Fruit fly (Drosophila melanogaster) whole organism, embryonic: Measurements from ENCODE around the gene CG14720.
A peak's percentile ranks its signal among the peaks of the same experiment; 100 is the strongest.

ENCODE experiments used
- Bdp1 ChIP-seq: fragments of 200-800 bp; sonication (Bioruptor generic); optimal IDR thresholded peaks from 3 replicates; lab custom pipeline; 2016; ENCODE audit warnings: missing biosample characterization, missing genetic modification characterization
- Bteb2 ChIP-seq: fragments of 200-800 bp; sonication (Bioruptor generic); optimal IDR thresholded peaks from 2 replicates; lab custom pipeline; 2016; ENCODE audit warnings: missing biosample characterization, missing genetic modification characterization
- CG10462 ChIP-seq: fragments of 200-800 bp; sonication (Bioruptor generic); optimal IDR thresholded peaks from 2 replicates; lab custom pipeline; 2016; ENCODE audit warnings: missing biosample characterization, missing genetic modification characterization
- CG10959 ChIP-seq: fragments of 200-800 bp; sonication (Bioruptor generic); IDR thresholded peaks from 2 replicates; pipeline ENCODE4 v1.3.6; 2022; ENCODE audit warnings: missing biosample characterization, missing genetic modification characterization
- CG11695 ChIP-seq: fragments of 200-800 bp; sonication (Bioruptor generic); IDR thresholded peaks from 3 replicates; pipeline ENCODE4 v1.3.6; 2022; ENCODE audit warnings: missing biosample characterization, missing genetic modification characterization
- CG1233 ChIP-seq: fragments of 200-800 bp; sonication (Bioruptor generic); optimal IDR thresholded peaks from 4 replicates; lab custom pipeline; 2018; ENCODE audit warnings: missing biosample characterization, mild to moderate bottlenecking, missing genetic modification characterization
- CG13123 ChIP-seq: fragments of 200-800 bp; sonication (Bioruptor generic); optimal IDR thresholded peaks from 2 replicates; lab custom pipeline; 2016; ENCODE audit warnings: missing biosample characterization, missing genetic modification characterization
- CG14050 ChIP-seq: fragments of 200-800 bp; sonication (Bioruptor generic); IDR thresholded peaks from 3 replicates; pipeline ENCODE4 v1.3.6; 2022; ENCODE audit warnings: missing biosample characterization, missing genetic modification characterization
- CG14710 ChIP-seq: fragments of 200-800 bp; sonication (Bioruptor generic); optimal IDR thresholded peaks from 3 replicates; lab custom pipeline; 2019; ENCODE audit warnings: missing biosample characterization, mild to moderate bottlenecking, missing genetic modification characterization, moderate library complexity
- CG15011 ChIP-seq: fragments of 200-800 bp; sonication (Bioruptor generic); optimal IDR thresholded peaks from 3 replicates; lab custom pipeline; 2018; ENCODE audit warnings: missing biosample characterization, mild to moderate bottlenecking, missing genetic modification characterization
- CG17385 ChIP-seq: fragments of 200-800 bp; sonication (Bioruptor generic); optimal IDR thresholded peaks from 3 replicates; lab custom pipeline; 2018; ENCODE audit warnings: missing biosample characterization, mild to moderate bottlenecking, missing genetic modification characterization
- CG17612 ChIP-seq: fragments of 200-800 bp; sonication (Bioruptor generic); IDR thresholded peaks from 2 replicates; pipeline ENCODE4 v1.3.6; 2022; ENCODE audit warnings: missing biosample characterization, missing genetic modification characterization
- CG1792 ChIP-seq: fragments of 200-800 bp; sonication (Bioruptor generic); optimal IDR thresholded peaks from 2 replicates; lab custom pipeline; 2016; ENCODE audit warnings: missing biosample characterization, missing genetic modification characterization
- CG2678 ChIP-seq: fragments of 200-800 bp; sonication (Bioruptor generic); optimal IDR thresholded peaks from 3 replicates; lab custom pipeline; 2019; ENCODE audit warnings: missing biosample characterization, mild to moderate bottlenecking, missing genetic modification characterization, moderate library complexity
- CG42726 ChIP-seq: fragments of 200-800 bp; sonication (Bioruptor generic); IDR thresholded peaks from 2 replicates; pipeline ENCODE4 v1.3.6; 2022; ENCODE audit warnings: missing biosample characterization, missing genetic modification characterization; ENCODE audit not compliant: partially characterized antibody
- CG4328 ChIP-seq: fragments of 200-800 bp; sonication (Bioruptor generic); optimal IDR thresholded peaks from 3 replicates; lab custom pipeline; 2017; ENCODE audit warnings: missing biosample characterization, missing genetic modification reagents, missing genetic modification characterization
- CG43689 ChIP-seq: fragments of 200-800 bp; sonication (Bioruptor generic); IDR thresholded peaks from 2 replicates; pipeline ENCODE4 v1.3.6; 2022; ENCODE audit warnings: missing biosample characterization, missing genetic modification characterization
- CG6689 ChIP-seq: fragments of 200-800 bp; sonication (Bioruptor generic); IDR thresholded peaks from 2 replicates; pipeline ENCODE4 v1.3.6; 2022; ENCODE audit warnings: missing biosample characterization, missing genetic modification characterization
- CG9932 ChIP-seq: fragments of 200-800 bp; sonication (Bioruptor generic); IDR thresholded peaks from 2 replicates; pipeline ENCODE4 v1.3.6; 2022; ENCODE audit warnings: missing biosample characterization, missing genetic modification characterization
- D19B ChIP-seq: fragments of 200-800 bp; sonication (Bioruptor generic); optimal IDR thresholded peaks from 2 replicates; lab custom pipeline; 2017; ENCODE audit warnings: missing biosample characterization, mild to moderate bottlenecking, missing genetic modification characterization
- Dip2 ChIP-seq: fragments of 200-800 bp; sonication (Bioruptor generic); IDR thresholded peaks from 2 replicates; pipeline ENCODE4 v1.3.6; 2022; ENCODE audit warnings: missing biosample characterization, missing genetic modification characterization
- Dll ChIP-seq: fragments of 200-800 bp; sonication (Bioruptor generic); IDR thresholded peaks from 4 replicates; pipeline ENCODE4 v1.3.6; 2022; ENCODE audit warnings: missing biosample characterization, missing genetic modification characterization; ENCODE audit not compliant: partially characterized antibody
- Dp ChIP-seq: fragments of 200-800 bp; sonication (Bioruptor generic); optimal IDR thresholded peaks from 2 replicates; lab custom pipeline; 2018; ENCODE audit warnings: missing biosample characterization, mild to moderate bottlenecking, missing genetic modification characterization, moderate library complexity
- ERR ChIP-seq: fragments of 200-800 bp; sonication (Bioruptor generic); optimal IDR thresholded peaks from 2 replicates; lab custom pipeline; 2016; ENCODE audit warnings: missing biosample characterization, missing genetic modification characterization
- Gug ChIP-seq: fragments of 200-800 bp; sonication (Bioruptor generic); IDR thresholded peaks from 4 replicates; pipeline ENCODE4 v1.3.6; 2022; ENCODE audit warnings: missing biosample characterization, missing genetic modification characterization
- HLH4C ChIP-seq: fragments of 200-800 bp; sonication (Bioruptor generic); IDR thresholded peaks from 3 replicates; pipeline ENCODE4 v1.3.6; 2022; ENCODE audit warnings: missing biosample characterization, missing genetic modification characterization; ENCODE audit not compliant: partially characterized antibody
- Lpt ChIP-seq: fragments of >200 bp; optimal IDR thresholded peaks from 2 replicates; lab custom pipeline; 2018; ENCODE audit warnings: missing biosample characterization, missing genetic modification characterization
- Mrtf ChIP-seq: fragments of 200-800 bp; sonication (Bioruptor generic); IDR thresholded peaks from 3 replicates; pipeline ENCODE4 v1.3.6; 2022; ENCODE audit warnings: missing biosample characterization, missing genetic modification characterization
- Myb ChIP-seq: fragments of 200-800 bp; sonication (Bioruptor generic); optimal IDR thresholded peaks from 2 replicates; lab custom pipeline; 2016; ENCODE audit warnings: missing biosample characterization, missing genetic modification characterization
- NC2α ChIP-seq: fragments of 200-800 bp; sonication (Bioruptor generic); optimal IDR thresholded peaks from 2 replicates; lab custom pipeline; 2016; ENCODE audit warnings: missing biosample characterization, missing genetic modification characterization
- Neu2 ChIP-seq: fragments of 200-800 bp; sonication (Bioruptor generic); optimal IDR thresholded peaks from 3 replicates; lab custom pipeline; 2016; ENCODE audit warnings: missing biosample characterization, missing genetic modification characterization, borderline replicate concordance
- Sry-β ChIP-seq: fragments of 200-800 bp; sonication (Bioruptor generic); optimal IDR thresholded peaks from 2 replicates; lab custom pipeline; 2018; ENCODE audit warnings: missing biosample characterization, mild to moderate bottlenecking, missing genetic modification characterization, moderate library complexity
- amos ChIP-seq: fragments of 200-800 bp; sonication (Bioruptor generic); IDR thresholded peaks from 2 replicates; pipeline ENCODE4 v1.3.6; 2022; ENCODE audit warnings: missing biosample characterization, missing genetic modification characterization; ENCODE audit not compliant: partially characterized antibody
- ap ChIP-seq: fragments of 200-800 bp; sonication (Bioruptor generic); IDR thresholded peaks from 2 replicates; pipeline ENCODE4 v1.3.6; 2022; ENCODE audit warnings: missing biosample characterization, missing genetic modification characterization
- ato ChIP-seq: fragments of 200-800 bp; sonication (Bioruptor generic); IDR thresholded peaks from 2 replicates; pipeline ENCODE4 v1.3.6; 2022; ENCODE audit warnings: missing biosample characterization, missing genetic modification characterization; ENCODE audit not compliant: partially characterized antibody
- az2 ChIP-seq: fragments of 200-800 bp; sonication (Bioruptor generic); optimal IDR thresholded peaks from 3 replicates; lab custom pipeline; 2016; ENCODE audit warnings: missing biosample characterization, missing genetic modification characterization
- dpn ChIP-seq, 2 experiments: fragments of 200-800 bp; sonication (Bioruptor generic); optimal IDR thresholded peaks; 3 replicates each; lab custom pipeline; 2016; ENCODE audit warnings: missing biosample characterization in 2 of 2, missing genetic modification characterization in 2 of 2
- hkb ChIP-seq, 2 experiments: fragments of 200-800 bp in 1 of 2; fragments of >200 bp in 1 of 2; sonication (Bioruptor generic) in 1 of 2; IDR thresholded peaks in 1 of 2; optimal IDR thresholded peaks in 1 of 2; 2 replicates each; pipeline versions ENCODE4 v1.3.6 to Lab custom; 2017 to 2022; ENCODE audit warnings: missing biosample characterization in 1 of 2, missing genetic modification characterization in 1 of 2
- jigr1 ChIP-seq: fragments of 200-800 bp; sonication (Bioruptor generic); IDR thresholded peaks from 3 replicates; pipeline ENCODE4 v1.3.6; 2022; ENCODE audit warnings: missing biosample characterization, missing genetic modification characterization
- kay ChIP-seq: fragments of 200-800 bp; sonication (Bioruptor generic); optimal IDR thresholded peaks from 2 replicates; lab custom pipeline; 2016; ENCODE audit warnings: missing biosample characterization, missing genetic modification characterization
- knrl ChIP-seq: fragments of 200-800 bp; sonication (Bioruptor generic); IDR thresholded peaks from 3 replicates; pipeline ENCODE4 v1.3.6; 2022; ENCODE audit warnings: missing biosample characterization, missing genetic modification characterization; ENCODE audit not compliant: partially characterized antibody
- nau ChIP-seq: fragments of 200-800 bp; sonication (Bioruptor generic); optimal IDR thresholded peaks from 3 replicates; lab custom pipeline; 2017; ENCODE audit warnings: missing biosample characterization, mild to moderate bottlenecking, missing genetic modification characterization, missing genetic modification reagents
- pan ChIP-seq, 4 experiments: fragments of >200 bp in 3 of 4; fragments of 200-800 bp in 1 of 4; sonication (Bioruptor generic) in 1 of 4; optimal IDR thresholded peaks in 3 of 4; IDR thresholded peaks in 1 of 4; 2 replicates each; pipeline versions ENCODE4 v1.3.6 to Lab custom; 2017 to 2022; ENCODE audit warnings: missing biosample characterization in 2 of 4, missing genetic modification characterization in 2 of 4, mixed read lengths in 1 of 4
- pnt ChIP-seq: fragments of 200-800 bp; sonication (Bioruptor generic); optimal IDR thresholded peaks from 3 replicates; lab custom pipeline; 2016; ENCODE audit warnings: missing biosample characterization, missing genetic modification characterization
- ranshi ChIP-seq: fragments of 200-800 bp; sonication (Bioruptor generic); IDR thresholded peaks from 2 replicates; pipeline ENCODE4 v1.3.6; 2022; ENCODE audit warnings: missing biosample characterization, missing genetic modification characterization
- sim ChIP-seq: fragments of 200-800 bp; sonication (Bioruptor generic); IDR thresholded peaks from 2 replicates; pipeline ENCODE4 v1.3.6; 2022; ENCODE audit warnings: missing biosample characterization, missing genetic modification characterization
- tll ChIP-seq, 2 experiments: fragments of 200-800 bp in 1 of 2; fragments of >200 bp in 1 of 2; sonication (Bioruptor generic) in 1 of 2; optimal IDR thresholded peaks; 2 replicates each; lab custom pipeline; 2017 to 2019; ENCODE audit warnings: missing biosample characterization in 2 of 2, missing genetic modification characterization in 2 of 2, mild to moderate bottlenecking in 1 of 2, moderate library complexity in 1 of 2
- vvl ChIP-seq: fragments of 200-800 bp; sonication (Bioruptor generic); IDR thresholded peaks from 2 replicates; pipeline ENCODE4 v1.3.6; 2022; ENCODE audit warnings: missing biosample characterization, missing genetic modification characterization
- wdn ChIP-seq: fragments of 200-800 bp; sonication (Bioruptor generic); IDR thresholded peaks from 2 replicates; pipeline ENCODE4 v1.3.6; 2022; ENCODE audit warnings: missing biosample characterization, missing genetic modification characterization
- z ChIP-seq: fragments of 200-800 bp; sonication (Bioruptor generic); IDR thresholded peaks from 3 replicates; pipeline ENCODE4 v1.3.6; 2022; ENCODE audit warnings: missing biosample characterization, missing genetic modification characterization

The CG14720 gene

DNA sequence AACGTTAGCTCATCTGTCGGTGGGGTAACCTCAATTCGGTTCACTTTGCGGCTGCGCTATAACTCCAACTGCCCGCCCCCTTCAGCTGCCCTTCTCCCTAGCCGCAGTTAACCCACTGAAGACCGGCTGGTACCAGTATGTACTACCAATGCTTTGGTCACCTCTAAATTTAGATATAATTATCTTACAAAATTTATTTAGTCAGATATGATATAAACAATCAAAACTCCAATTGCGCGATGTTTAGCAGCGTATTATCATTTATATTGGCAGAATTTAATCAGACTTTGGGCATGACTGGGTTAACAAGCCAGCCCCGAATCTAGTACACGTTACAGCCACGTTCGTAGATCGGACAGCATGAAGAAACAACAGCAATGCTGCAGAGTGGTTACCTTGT lies 49.8 kb upstream of the CG14720 start (continued):
- no peak for TF ChIP-seq Sry-β (GFP tag; lab: Kevin White, UChicago)
- no peak for TF ChIP-seq CG4328 (GFP tag; lab: Kevin White, UChicago)
- TF ChIP-seq CG1792 = no peak
- no peak for TF ChIP-seq knrl (GFP tag; lab: Robert Waterston, UW)
- no peak for TF ChIP-seq pnt (GFP tag; lab: Kevin White, UChicago)
- no peak for TF ChIP-seq Gug (GFP tag; lab: Robert Waterston, UW)
- TF ChIP-seq Neu2 (GFP tag; lab: Kevin White, UChicago) = no peak
- TF ChIP-seq CG9932 (GFP tag; lab: Robert Waterston, UW) = no peak
- TF ChIP-seq tll (GFP tag; optimal IDR thresholded peaks at IDR 0.05; lab: Kevin White, UChicago) = no peak
- no peak for TF ChIP-seq ranshi (GFP tag; lab: Robert Waterston, UW)
- no peak for TF ChIP-seq Dip2 (GFP tag; lab: Robert Waterston, UW)
- peak; percentile 52; the same call in 2 of the 3 replicates for TF ChIP-seq CG14050 (GFP tag; lab: Robert Waterston, UW)
- peak; percentile 66 for TF ChIP-seq CG2678 (tag; lab: Kevin White, UChicago)
- TF ChIP-seq CG42726 (GFP tag; lab: Robert Waterston, UW) = no peak
- TF ChIP-seq Dp (GFP tag; lab: Kevin White, UChicago) = no peak
- TF ChIP-seq Lpt = no peak
- no peak for TF ChIP-seq CG43689 (GFP tag; lab: Robert Waterston, UW)
- peak; percentile 7 for TF ChIP-seq CG15011 (GFP tag; lab: Kevin White, UChicago)
- TF ChIP-seq ERR (GFP tag; lab: Kevin White, UChicago) = no peak
- no peak for TF ChIP-seq ap (GFP tag; lab: Robert Waterston, UW)
- peak; percentile 24 for TF ChIP-seq CG1233 (GFP tag; lab: Kevin White, UChicago)
- TF ChIP-seq CG10959 (GFP tag; lab: Robert Waterston, UW) = no peak
- TF ChIP-seq amos (GFP tag; lab: Robert Waterston, UW) = no peak
- peak; percentile 27 for TF ChIP-seq az2 (GFP tag; lab: Kevin White, UChicago)
- TF ChIP-seq Bdp1 (GFP tag; lab: Kevin White, UChicago) = no peak
- peak in 1 of 2 experiments; percentile 19 for TF ChIP-seq dpn (GFP tag; optimal IDR thresholded peaks at IDR 0.05; lab: Kevin White, UChicago)
- 0 out of 2 replicates have a peak, but pooled peaks have one; percentile 9 for TF ChIP-seq sim (GFP tag; lab: Robert Waterston, UW)
- no peak for TF ChIP-seq hkb (optimal IDR thresholded peaks at IDR 0.05; lab: Kevin White, UChicago)
- peak; percentile 64 for TF ChIP-seq hkb (GFP tag; IDR thresholded peaks at IDR 0.05; lab: Robert Waterston, UW)
- peak; percentile 57; the same call in 1 of the 3 replicates for TF ChIP-seq CG11695
- TF ChIP-seq CG10462 = no peak
- TF ChIP-seq Bteb2 (GFP tag; lab: Kevin White, UChicago) = no peak
- TF ChIP-seq kay = no peak
- no peak for TF ChIP-seq pan (optimal IDR thresholded peaks at IDR 0.05; lab: Kevin White, UChicago)
- peak in 1 of 2 experiments; percentile 53 for TF ChIP-seq pan (GFP tag; optimal IDR thresholded peaks at IDR 0.05 in 1 of 2, IDR thresholded peaks at IDR 0.05 in 1 of 2)
- TF ChIP-seq jigr1 (GFP tag; lab: Robert Waterston, UW) = no peak
- TF ChIP-seq CG17612 = 0 out of 2 replicates have a peak, but pooled peaks have one; percentile 18
- no peak for TF ChIP-seq CG13123
- no peak for TF ChIP-seq HLH4C (GFP tag; lab: Robert Waterston, UW)
- TF ChIP-seq nau (GFP tag; lab: Kevin White, UChicago) = peak; percentile 27
- no peak for TF ChIP-seq NC2α
- no peak for TF ChIP-seq Mrtf (GFP tag; lab: Robert Waterston, UW)
- no peak for TF ChIP-seq D19B
- no peak for TF ChIP-seq CG6689
- TF ChIP-seq CG14710 (tag; lab: Kevin White, UChicago) = no peak
- TF ChIP-seq z (GFP tag; lab: Robert Waterston, UW) = no peak
- TF ChIP-seq wdn (GFP tag; lab: Robert Waterston, UW) = no peak
- no peak for TF ChIP-seq Dll (GFP tag; lab: Robert Waterston, UW)
- peak; percentile 50 for TF ChIP-seq CG17385 (GFP tag; lab: Kevin White, UChicago)
- no peak for TF ChIP-seq ato (GFP tag; lab: Robert Waterston, UW)
- no peak for TF ChIP-seq Myb (GFP tag; lab: Kevin White, UChicago)
- peak; percentile 60 for TF ChIP-seq vvl
